Fruit fly (Drosophila melanogaster) whole organism, embryonic: ENCODE measurements around the gene tra.

Source experiments
- BtbVII ChIP-seq: fragments of 200-800 bp; sonication (Bioruptor generic); optimal IDR thresholded peaks from 3 replicates; lab custom pipeline; 2017; ENCODE audit warnings: missing biosample characterization, mild to moderate bottlenecking, missing genetic modification characterization
- CG10321 ChIP-seq: fragments of 200-800 bp; sonication (Bioruptor generic); IDR thresholded peaks from 2 replicates; pipeline ENCODE4 v1.3.6; 2022; ENCODE audit warnings: missing biosample characterization, missing genetic modification characterization
- CG10654 ChIP-seq: fragments of 200-800 bp; sonication (Bioruptor generic); optimal IDR thresholded peaks from 2 replicates; lab custom pipeline; 2016; ENCODE audit warnings: missing biosample characterization, missing genetic modification characterization
- CG10979 ChIP-seq: fragments of 200-800 bp; sonication (Bioruptor generic); optimal IDR thresholded peaks from 2 replicates; lab custom pipeline; 2018; ENCODE audit warnings: missing biosample characterization, mild to moderate bottlenecking, missing genetic modification characterization, moderate library complexity
- CG11247 ChIP-seq: fragments of 200-800 bp; sonication (Bioruptor generic); IDR thresholded peaks from 2 replicates; pipeline ENCODE4 v1.3.6; 2022; ENCODE audit warnings: missing biosample characterization, missing genetic modification characterization
- CG11560 ChIP-seq: fragments of 200-800 bp; sonication (Bioruptor generic); IDR thresholded peaks from 3 replicates; pipeline ENCODE4 v1.3.6; 2022; ENCODE audit warnings: missing biosample characterization, missing genetic modification characterization
- CG12219 ChIP-seq: fragments of 200-800 bp; sonication (Bioruptor generic); optimal IDR thresholded peaks from 3 replicates; lab custom pipeline; 2018; ENCODE audit warnings: missing biosample characterization, mild to moderate bottlenecking, missing genetic modification characterization
- CG14050 ChIP-seq: fragments of 200-800 bp; sonication (Bioruptor generic); IDR thresholded peaks from 3 replicates; pipeline ENCODE4 v1.3.6; 2022; ENCODE audit warnings: missing biosample characterization, missing genetic modification characterization
- CG16863 ChIP-seq: fragments of 200-800 bp; sonication (Bioruptor generic); optimal IDR thresholded peaks from 3 replicates; lab custom pipeline; 2016; ENCODE audit warnings: missing biosample characterization, missing genetic modification characterization
- CG17912 ChIP-seq: fragments of 200-800 bp; sonication (Bioruptor generic); optimal IDR thresholded peaks from 2 replicates; lab custom pipeline; 2018; ENCODE audit warnings: missing biosample characterization, mild to moderate bottlenecking, missing genetic modification characterization
- CG18262 ChIP-seq: fragments of 200-800 bp; optimal IDR thresholded peaks from 3 replicates; lab custom pipeline; 2019; ENCODE audit warnings: missing biosample characterization, mild to moderate bottlenecking, missing genetic modification characterization, moderate library complexity
- CG2712 ChIP-seq: fragments of 200-800 bp; optimal IDR thresholded peaks from 3 replicates; lab custom pipeline; 2019; ENCODE audit warnings: missing biosample characterization, mild to moderate bottlenecking, missing genetic modification characterization, moderate library complexity
- CG31365 ChIP-seq: fragments of 200-800 bp; sonication (Bioruptor generic); optimal IDR thresholded peaks from 2 replicates; lab custom pipeline; 2018; ENCODE audit warnings: missing biosample characterization, mild to moderate bottlenecking, missing genetic modification characterization
- CG34422 ChIP-seq: fragments of 200-800 bp; sonication (Bioruptor generic); IDR thresholded peaks from 3 replicates; pipeline ENCODE4 v1.3.6; 2022; ENCODE audit warnings: missing biosample characterization, missing genetic modification characterization
- CG4820 ChIP-seq: fragments of 200-800 bp; sonication (Bioruptor generic); optimal IDR thresholded peaks from 3 replicates; lab custom pipeline; 2016; ENCODE audit warnings: missing biosample characterization, missing genetic modification characterization
- CG5245 ChIP-seq: fragments of 200-800 bp; sonication (Bioruptor generic); optimal IDR thresholded peaks from 3 replicates; lab custom pipeline; 2016; ENCODE audit warnings: missing biosample characterization, missing genetic modification characterization
- CG8290 ChIP-seq, 3 experiments: fragments of 200-800 bp; sonication (Bioruptor generic); optimal IDR thresholded peaks; 2 replicates each; lab custom pipeline; 2016 to 2019; ENCODE audit warnings: missing biosample characterization in 3 of 3, missing genetic modification characterization in 3 of 3, mild to moderate bottlenecking in 2 of 3, moderate library complexity in 1 of 3
- CG9727 ChIP-seq: fragments of 200-800 bp; sonication (Bioruptor generic); optimal IDR thresholded peaks from 3 replicates; lab custom pipeline; 2017; ENCODE audit warnings: missing biosample characterization, mild to moderate bottlenecking, missing genetic modification characterization
- Dad ChIP-seq: fragments of 200-800 bp; sonication (Bioruptor generic); optimal IDR thresholded peaks from 3 replicates; lab custom pipeline; 2016; ENCODE audit warnings: missing biosample characterization, missing genetic modification characterization
- Dfd ChIP-seq, 2 experiments: fragments of >200 bp; optimal IDR thresholded peaks; 2 replicates each; lab custom pipeline; 2017; ENCODE audit warnings: missing biosample characterization in 2 of 2, missing genetic modification characterization in 2 of 2
- Doc3 ChIP-seq: fragments of 200-800 bp; sonication (Bioruptor generic); IDR thresholded peaks from 3 replicates; pipeline ENCODE4 v1.3.6; 2022; ENCODE audit warnings: missing biosample characterization, missing genetic modification characterization; ENCODE audit not compliant: partially characterized antibody
- Hr78 ChIP-seq, 2 experiments: fragments of 200-800 bp in 1 of 2; fragments of >200 bp in 1 of 2; sonication (Bioruptor generic) in 1 of 2; optimal IDR thresholded peaks; 2 replicates each; lab custom pipeline; 2017 to 2019; ENCODE audit warnings: missing biosample characterization in 2 of 2, missing genetic modification characterization in 2 of 2, mild to moderate bottlenecking in 1 of 2, moderate library complexity in 1 of 2
- Lim3 ChIP-seq: fragments of 200-800 bp; sonication (Bioruptor generic); IDR thresholded peaks from 2 replicates; pipeline ENCODE4 v1.3.6; 2022; ENCODE audit warnings: missing biosample characterization, missing genetic modification characterization
- NFAT ChIP-seq: fragments of 200-800 bp; sonication (Bioruptor generic); IDR thresholded peaks from 2 replicates; pipeline ENCODE4 v1.3.6; 2022; ENCODE audit warnings: missing biosample characterization, missing genetic modification characterization
- Nf-YA ChIP-seq: fragments of 200-800 bp; sonication (Bioruptor generic); IDR thresholded peaks from 2 replicates; pipeline ENCODE4 v1.3.6; 2022; ENCODE audit warnings: missing biosample characterization, missing genetic modification characterization
- Nf-YB ChIP-seq: fragments of 200-800 bp; sonication (Bioruptor generic); optimal IDR thresholded peaks from 3 replicates; lab custom pipeline; 2019; ENCODE audit warnings: missing biosample characterization, mild to moderate bottlenecking, missing genetic modification characterization, moderate library complexity
- PHDP ChIP-seq: fragments of 200-800 bp; sonication (Bioruptor generic); optimal IDR thresholded peaks from 3 replicates; lab custom pipeline; 2018; ENCODE audit warnings: missing biosample characterization, mild to moderate bottlenecking, missing genetic modification characterization, moderate library complexity
- Ptx1 ChIP-seq: fragments of 200-800 bp; sonication (Bioruptor generic); IDR thresholded peaks from 2 replicates; pipeline ENCODE4 v1.3.6; 2022; ENCODE audit warnings: missing biosample characterization, missing genetic modification characterization
- Rx ChIP-seq: fragments of 200-800 bp; sonication (Bioruptor generic); IDR thresholded peaks from 2 replicates; pipeline ENCODE4 v1.3.6; 2022; ENCODE audit warnings: missing biosample characterization, missing genetic modification characterization
- Usf ChIP-seq: fragments of 200-800 bp; sonication (Bioruptor generic); optimal IDR thresholded peaks from 2 replicates; lab custom pipeline; 2017; ENCODE audit warnings: missing genotype, missing biosample characterization, missing genetic modification characterization
- Xrp1 ChIP-seq: fragments of 200-800 bp; sonication (Bioruptor generic); IDR thresholded peaks from 2 replicates; pipeline ENCODE4 v1.3.6; 2022; ENCODE audit warnings: missing biosample characterization, missing genetic modification characterization
- ab ChIP-seq: fragments of 200-800 bp; sonication (Bioruptor generic); optimal IDR thresholded peaks from 2 replicates; lab custom pipeline; 2016; ENCODE audit warnings: missing biosample characterization, missing genetic modification characterization
- ac ChIP-seq: fragments of 200-800 bp; sonication (Bioruptor generic); optimal IDR thresholded peaks from 3 replicates; lab custom pipeline; 2017; ENCODE audit warnings: missing biosample characterization, mild to moderate bottlenecking, missing genetic modification characterization
- bab2 ChIP-seq: fragments of 200-800 bp; sonication (Bioruptor generic); optimal IDR thresholded peaks from 2 replicates; lab custom pipeline; 2016; ENCODE audit warnings: missing biosample characterization, missing genetic modification characterization
- disco-r ChIP-seq: fragments of 200-800 bp; sonication (Bioruptor generic); optimal IDR thresholded peaks from 2 replicates; lab custom pipeline; 2016; ENCODE audit warnings: missing biosample characterization, missing genetic modification characterization
- emc ChIP-seq: fragments of 200-800 bp; sonication (Bioruptor generic); optimal IDR thresholded peaks from 2 replicates; lab custom pipeline; 2016; ENCODE audit warnings: missing biosample characterization, missing genetic modification characterization
- ewg ChIP-seq: fragments of 200-800 bp; sonication (Bioruptor generic); optimal IDR thresholded peaks from 3 replicates; lab custom pipeline; 2017; ENCODE audit warnings: mild to moderate bottlenecking, missing biosample characterization, missing genetic modification reagents, missing genetic modification characterization
- exex ChIP-seq: fragments of 200-800 bp; sonication (Bioruptor generic); optimal IDR thresholded peaks from 4 replicates; lab custom pipeline; 2018; ENCODE audit warnings: missing biosample characterization, mild to moderate bottlenecking, missing genetic modification characterization, moderate library complexity
- gce ChIP-seq: fragments of 200-800 bp; sonication (Bioruptor generic); IDR thresholded peaks from 3 replicates; pipeline ENCODE4 v1.3.6; 2022; ENCODE audit warnings: missing biosample characterization, missing genetic modification characterization
- gem ChIP-seq: fragments of 200-800 bp; sonication (Bioruptor generic); optimal IDR thresholded peaks from 2 replicates; lab custom pipeline; 2019; ENCODE audit warnings: missing biosample characterization, mild to moderate bottlenecking, missing genetic modification characterization, moderate library complexity
- grau ChIP-seq: fragments of 200-800 bp; optimal IDR thresholded peaks from 3 replicates; lab custom pipeline; 2019; ENCODE audit warnings: missing biosample characterization, mild to moderate bottlenecking, missing genetic modification characterization, moderate library complexity
- nerfin-1 ChIP-seq: fragments of 200-800 bp; sonication (Bioruptor generic); optimal IDR thresholded peaks from 3 replicates; lab custom pipeline; 2019; ENCODE audit warnings: missing biosample characterization, mild to moderate bottlenecking, missing genetic modification characterization, moderate library complexity
- otp ChIP-seq: fragments of 200-800 bp; sonication (Bioruptor generic); IDR thresholded peaks from 3 replicates; pipeline ENCODE4, ENCODE4 v1.3.6; 2022; ENCODE audit warnings: missing biosample characterization, missing genetic modification characterization
- pnt ChIP-seq: fragments of 200-800 bp; sonication (Bioruptor generic); optimal IDR thresholded peaks from 3 replicates; lab custom pipeline; 2016; ENCODE audit warnings: missing biosample characterization, missing genetic modification characterization
- pzg ChIP-seq: fragments of 200-800 bp; sonication (Bioruptor generic); optimal IDR thresholded peaks from 3 replicates; lab custom pipeline; 2018; ENCODE audit warnings: missing biosample characterization, mild to moderate bottlenecking, missing genetic modification characterization, moderate library complexity
- slou ChIP-seq: fragments of 200-800 bp; sonication (Bioruptor generic); optimal IDR thresholded peaks from 3 replicates; lab custom pipeline; 2016; ENCODE audit warnings: missing biosample characterization, missing genetic modification characterization
- stc ChIP-seq: fragments of 200-800 bp; sonication (Bioruptor generic); IDR thresholded peaks from 2 replicates; pipeline ENCODE4 v1.3.6; 2022; ENCODE audit warnings: missing biosample characterization, missing genetic modification characterization
- sug ChIP-seq: fragments of 200-800 bp; optimal IDR thresholded peaks from 2 replicates; lab custom pipeline; 2019; ENCODE audit warnings: missing biosample characterization, mild to moderate bottlenecking, missing genetic modification characterization, moderate library complexity
- trh ChIP-seq: fragments of 200-800 bp; sonication (Bioruptor generic); optimal IDR thresholded peaks from 2 replicates; lab custom pipeline; 2016; ENCODE audit warnings: missing biosample characterization, missing genetic modification characterization
- wdn ChIP-seq: fragments of 200-800 bp; sonication (Bioruptor generic); IDR thresholded peaks from 2 replicates; pipeline ENCODE4 v1.3.6; 2022; ENCODE audit warnings: missing biosample characterization, missing genetic modification characterization

tra gene

dm6 chr3L:16612152-16612551 is 21.3 kb upstream of the tra start, which contains the start of gene CG4101 (continued):
- TF ChIP-seq wdn (peak; percentile 58; the same call in 1 of the 2 replicates), CG14050 (GFP tag; lab: Robert Waterston, UW) (peak; percentile 71), Nf-YB (GFP tag; lab: Kevin White, UChicago) (peak; percentile 39), CG16863 (peak; percentile 64), CG18262 (tag; lab: Kevin White, UChicago) (peak; percentile 70), CG12219 (peak; percentile 64), Dad (GFP tag; lab: Kevin White, UChicago) (peak; percentile 41), Lim3 (peak; percentile 52; the same call in 1 of the 2 replicates), Hr78 (GFP tag; optimal IDR thresholded peaks at IDR 0.05; lab: Kevin White, UChicago) (no peak), BtbVII (GFP tag; lab: Kevin White, UChicago) (peak; percentile 51), Doc3 (peak; percentile 91), NFAT (GFP tag; lab: Robert Waterston, UW) (peak; percentile 81), pnt (GFP tag; lab: Kevin White, UChicago) (peak; percentile 66), CG10979 (tag; lab: Kevin White, UChicago) (peak; percentile 66), CG9727 (GFP tag; lab: Kevin White, UChicago) (peak; percentile 72), CG10654 (GFP tag; lab: Kevin White, UChicago) (peak; percentile 77), CG17912 (GFP tag; lab: Kevin White, UChicago) (peak; percentile 63), grau (tag; lab: Kevin White, UChicago) (peak; percentile 83), Usf (no peak), CG5245 (GFP tag; lab: Kevin White, UChicago) (peak; percentile 55), ac (GFP tag; lab: Kevin White, UChicago) (no peak), CG11247 (GFP tag; lab: Robert Waterston, UW) (peak; percentile 70; the same call in 1 of the 2 replicates), emc (GFP tag; lab: Kevin White, UChicago) (peak; percentile 21), ewg (GFP tag; lab: Kevin White, UChicago) (peak; percentile 49), CG2712 (tag; lab: Kevin White, UChicago) (peak; percentile 87), CG34422 (GFP tag; lab: Robert Waterston, UW) (peak; percentile 81), Ptx1 (GFP tag; lab: Robert Waterston, UW) (peak; percentile 83), slou (peak; percentile 77), Nf-YA (GFP tag; lab: Robert Waterston, UW) (no peak), CG11560 (tag; lab: Robert Waterston, UW) (0 out of 3 replicates have a peak, but pooled peaks have one; percentile 48), Dfd (GFP tag; optimal IDR thresholded peaks at IDR 0.05; lab: Kevin White, UChicago) (no peak), CG4820 (GFP tag; lab: Kevin White, UChicago) (peak; percentile 74), disco-r (peak; percentile 58), trh (GFP tag; lab: Kevin White, UChicago) (peak; percentile 34), Xrp1 (peak; percentile 85), nerfin-1 (tag; lab: Kevin White, UChicago) (peak; percentile 68), ab (GFP tag; lab: Kevin White, UChicago) (peak; percentile 24), gce (GFP tag; lab: Robert Waterston, UW) (peak; percentile 43; the same call in 1 of the 3 replicates), CG8290 (GFP tag; optimal IDR thresholded peaks at IDR 0.05; lab: Kevin White, UChicago) (peak; percentile 73), CG8290 (tag; optimal IDR thresholded peaks at IDR 0.05; lab: Kevin White, UChicago) (peak; percentile 45 to 57), CG31365 (tag; lab: Kevin White, UChicago) (peak; percentile 20), gem (tag; lab: Kevin White, UChicago) (peak; percentile 90), PHDP (tag; lab: Kevin White, UChicago) (peak; percentile 82), exex (tag; lab: Kevin White, UChicago) (peak; percentile 53), stc (0 out of 2 replicates have a peak, but pooled peaks have one; percentile 28), sug (tag; lab: Kevin White, UChicago) (peak; percentile 88), Rx (GFP tag; lab: Robert Waterston, UW) (peak; percentile 66), otp (GFP tag; lab: Robert Waterston, UW) (peak; percentile 66; the same call in 2 of the 3 replicates), bab2 (GFP tag; lab: Kevin White, UChicago) (peak; percentile 77), CG10321 (GFP tag; lab: Robert Waterston, UW) (0 out of 2 replicates have a peak, but pooled peaks have one; percentile 38), pzg (peak; percentile 77)
